Worm (Caenorhabditis elegans) whole organism, late embryonic: Measurements from ENCODE around the gene W05B10.4.

ENCODE experiments used
- Y22D7AL.16 ChIP-seq: sonication (generic microtip); optimal IDR thresholded peaks from 2 replicates; lab custom pipeline; 2016; ENCODE audit warnings: missing genetic modification characterization, missing compliant biosample characterization
- ceh-19 ChIP-seq: fragments of 200-800 bp; sonication (Bioruptor generic); optimal IDR thresholded peaks from 2 replicates; lab custom pipeline; 2018; ENCODE audit warnings: mild to moderate bottlenecking, missing genetic modification characterization, missing compliant biosample characterization
- ceh-22 ChIP-seq: sonication (generic microtip); optimal IDR thresholded peaks from 2 replicates; lab custom pipeline; 2017; ENCODE audit warnings: missing biosample characterization, missing genetic modification characterization
- che-1 ChIP-seq: sonication (generic microtip); optimal IDR thresholded peaks from 2 replicates; lab custom pipeline; 2016; ENCODE audit warnings: mild to moderate bottlenecking, missing genetic modification characterization, missing compliant biosample characterization
- dmd-4 ChIP-seq: sonication (generic microtip); optimal IDR thresholded peaks from 2 replicates; lab custom pipeline; 2016; ENCODE audit warnings: borderline replicate concordance, missing genetic modification characterization, missing compliant biosample characterization
- dve-1 ChIP-seq: sonication (generic microtip); optimal IDR thresholded peaks from 2 replicates; lab custom pipeline; 2017; ENCODE audit warnings: antibody characterized with exemption, mild to moderate bottlenecking, missing genetic modification characterization, missing compliant biosample characterization
- elt-2 ChIP-seq: sonication (generic microtip); optimal IDR thresholded peaks from 2 replicates; lab custom pipeline; 2016; ENCODE audit warnings: missing genetic modification reagents, missing genetic modification characterization, missing compliant biosample characterization
- fax-1 ChIP-seq: sonication (generic microtip); optimal IDR thresholded peaks from 2 replicates; lab custom pipeline; 2016; ENCODE audit warnings: missing genotype, missing genetic modification characterization, missing compliant biosample characterization
- pha-2 ChIP-seq: sonication (generic microtip); optimal IDR thresholded peaks from 2 replicates; lab custom pipeline; 2017; ENCODE audit warnings: mild to moderate bottlenecking, missing genetic modification characterization, missing compliant biosample characterization
- rnt-1 ChIP-seq: sonication (generic microtip); optimal IDR thresholded peaks from 2 replicates; lab custom pipeline; 2016; ENCODE audit warnings: missing genetic modification characterization, missing compliant biosample characterization

ce11 chrV:12667926-12668325, at the start of gene W05B10.4:
- TF ChIP-seq fax-1 (no peak), dve-1 (tag; lab: Kevin White, UChicago) (no peak), pha-2 (no peak), elt-2 (no peak), dmd-4 (no peak), Y22D7AL.16 (tag; lab: Kevin White, UChicago) (no peak), ceh-22 (tag; lab: Kevin White, UChicago) (no peak), che-1 (tag; lab: Kevin White, UChicago) (no peak), rnt-1 (tag; lab: Kevin White, UChicago) (no peak), ceh-19 (GFP tag; lab: Kevin White, UChicago) (no peak)
